Fruit fly (Drosophila melanogaster) whole organism, pupa: Measurements from ENCODE around the gene RpL30.

Experiments used
- CG10348 ChIP-seq: fragments of 200-800 bp; sonication (Bioruptor generic); IDR thresholded peaks from 2 replicates; pipeline ENCODE4 v1.3.6; 2022; ENCODE audit warnings: missing biosample characterization, missing genetic modification characterization
- CG13204 ChIP-seq: fragments of 200-800 bp; sonication (Bioruptor generic); optimal IDR thresholded peaks from 2 replicates; lab custom pipeline; 2018; ENCODE audit warnings: missing biosample characterization, mild to moderate bottlenecking, missing genetic modification characterization, moderate library complexity
- CG14655 ChIP-seq: fragments of 200-800 bp; sonication (Bioruptor generic); optimal IDR thresholded peaks from 3 replicates; lab custom pipeline; 2017; ENCODE audit warnings: mild to moderate bottlenecking, missing biosample characterization, missing genetic modification reagents, missing genetic modification characterization
- CG15710 ChIP-seq: fragments of 200-800 bp; sonication (Bioruptor generic); optimal IDR thresholded peaks from 2 replicates; lab custom pipeline; 2018; ENCODE audit warnings: missing biosample characterization, mild to moderate bottlenecking, missing genetic modification characterization, moderate library complexity
- CG8159 ChIP-seq: fragments of 200-800 bp; sonication (Bioruptor generic); optimal IDR thresholded peaks from 3 replicates; lab custom pipeline; 2018; ENCODE audit warnings: missing biosample characterization, mild to moderate bottlenecking, missing genetic modification characterization, moderate library complexity
- CG9948 ChIP-seq: fragments of 200-800 bp; sonication (Bioruptor generic); optimal IDR thresholded peaks from 2 replicates; lab custom pipeline; 2018; ENCODE audit warnings: missing biosample characterization, mild to moderate bottlenecking, missing genetic modification characterization, moderate library complexity
- EcR ChIP-seq: fragments of 200-800 bp; sonication (Bioruptor generic); optimal IDR thresholded peaks from 3 replicates; lab custom pipeline; 2019; ENCODE audit warnings: missing biosample characterization, missing genetic modification characterization, mild to moderate bottlenecking, moderate library complexity, missing genetic modification reagents
- Ets98B ChIP-seq: fragments of 200-800 bp; sonication (Bioruptor generic); IDR thresholded peaks from 2 replicates; pipeline ENCODE4 v1.3.6; 2022; ENCODE audit warnings: missing biosample characterization, missing genetic modification characterization
- Pif1B ChIP-seq: fragments of 200-800 bp; sonication (Bioruptor generic); optimal IDR thresholded peaks from 3 replicates; lab custom pipeline; 2016; ENCODE audit warnings: missing biosample characterization, missing genetic modification characterization
- Snoo ChIP-seq: fragments of 200-800 bp; sonication (Bioruptor generic); optimal IDR thresholded peaks from 3 replicates; lab custom pipeline; 2017; ENCODE audit warnings: missing biosample characterization, mild to moderate bottlenecking, missing genetic modification characterization, inconsistent platforms

dm6 chr2L:19027246-19027886 lies 18.3 kb upstream of the RpL30 start, which contains the start of gene Sidpn:
- no peak for TF ChIP-seq CG10348 (GFP tag; lab: Robert Waterston, UW)
- no peak for TF ChIP-seq Ets98B (GFP tag; lab: Robert Waterston, UW)
- no peak for TF ChIP-seq EcR
- TF ChIP-seq Pif1B (GFP tag; lab: Kevin White, UChicago): no peak
- TF ChIP-seq CG13204: peak; percentile 78
- TF ChIP-seq CG8159 (tag; lab: Kevin White, UChicago): no peak
- no peak for TF ChIP-seq CG9948 (tag; lab: Kevin White, UChicago)
- TF ChIP-seq Snoo (tag; lab: Kevin White, UChicago): no peak
- no peak for TF ChIP-seq CG15710
- TF ChIP-seq CG14655 (GFP tag; lab: Kevin White, UChicago): no peak
